Worm (Caenorhabditis elegans) whole organism, L4/young adult: ENCODE results near the gene W06G6.17.

Source experiments
- W03F9.2 ChIP-seq: fragments of 150-350 bp; optimal IDR thresholded peaks from 2 replicates; lab custom pipeline; 2014; ENCODE audit warnings: missing biosample characterization, missing genetic modification characterization
- dao-5 ChIP-seq: sonication (generic microtip); optimal IDR thresholded peaks from 2 replicates; lab custom pipeline; 2016; ENCODE audit warnings: missing genotype, missing genetic modification characterization, moderate library complexity, missing compliant biosample characterization
- him-1 ChIP-seq: sonication (generic microtip); optimal IDR thresholded peaks from 2 replicates; lab custom pipeline; 2016; ENCODE audit warnings: missing genotype, missing genetic modification reagents, missing genetic modification characterization, missing compliant biosample characterization

- no peak for TF ChIP-seq him-1
- no peak for TF ChIP-seq dao-5 (tag; lab: Kevin White, UChicago)
- TF ChIP-seq W03F9.2 (tag; lab: Kevin White, UChicago), result no peak
Observed at ce11 chrV:16610094-16610493, 35.0 kb downstream of the W06G6.17 start.
